Fruit fly (Drosophila melanogaster) whole organism, adult: Measurements from ENCODE around the gene CG15382.

Experiments
- CG11617 ChIP-seq: fragments of 200-800 bp; sonication (Bioruptor generic); optimal IDR thresholded peaks from 2 replicates; lab custom pipeline; 2017; ENCODE audit warnings: mild to moderate bottlenecking, missing biosample characterization, missing genetic modification reagents, missing genetic modification characterization
- CG12768 ChIP-seq: fragments of 200-800 bp; sonication (Bioruptor generic); optimal IDR thresholded peaks from 2 replicates; lab custom pipeline; 2017; ENCODE audit warnings: missing biosample characterization, missing genetic modification characterization, mild to moderate bottlenecking, moderate library complexity, missing genetic modification reagents
- CG14711 ChIP-seq: fragments of 200-800 bp; sonication (Bioruptor generic); optimal IDR thresholded peaks from 2 replicates; lab custom pipeline; 2018; ENCODE audit warnings: missing biosample characterization, mild to moderate bottlenecking, missing genetic modification characterization, moderate library complexity
- CG1620 ChIP-seq: fragments of 200-800 bp; sonication (Bioruptor generic); optimal IDR thresholded peaks from 2 replicates; lab custom pipeline; 2016; ENCODE audit warnings: missing biosample characterization, missing genetic modification characterization
- CG33017 ChIP-seq: fragments of 200-800 bp; sonication (Bioruptor generic); optimal IDR thresholded peaks from 2 replicates; lab custom pipeline; 2018; ENCODE audit warnings: missing biosample characterization, mild to moderate bottlenecking, missing genetic modification characterization, moderate library complexity
- CG5204 ChIP-seq: fragments of 200-800 bp; sonication (Bioruptor generic); optimal IDR thresholded peaks from 2 replicates; lab custom pipeline; 2016; ENCODE audit warnings: missing biosample characterization, missing genetic modification characterization
- CG7045 ChIP-seq: fragments of 200-800 bp; sonication (Bioruptor generic); optimal IDR thresholded peaks from 2 replicates; lab custom pipeline; 2017; ENCODE audit warnings: missing biosample characterization, mild to moderate bottlenecking, missing genetic modification characterization
- CG7101 ChIP-seq: fragments of 200-800 bp; sonication (Bioruptor generic); optimal IDR thresholded peaks from 2 replicates; lab custom pipeline; 2018; ENCODE audit warnings: missing biosample characterization, mild to moderate bottlenecking, missing genetic modification characterization, moderate library complexity
- Clk ChIP-seq: fragments of 200-800 bp; sonication (Bioruptor generic); optimal IDR thresholded peaks from 2 replicates; lab custom pipeline; 2017; ENCODE audit warnings: missing biosample characterization, missing genetic modification characterization
- Crg-1 ChIP-seq: fragments of 200-800 bp; sonication (Bioruptor generic); optimal IDR thresholded peaks from 2 replicates; lab custom pipeline; 2016; ENCODE audit warnings: missing biosample characterization, missing genetic modification characterization
- Hr96 ChIP-seq: fragments of 200-800 bp; sonication (Bioruptor generic); optimal IDR thresholded peaks from 2 replicates; lab custom pipeline; 2016; ENCODE audit warnings: missing biosample characterization, missing genetic modification characterization
- Mnt ChIP-seq: fragments of 200-800 bp; sonication (Bioruptor generic); optimal IDR thresholded peaks from 2 replicates; lab custom pipeline; 2016; ENCODE audit warnings: missing biosample characterization, mild to moderate bottlenecking, missing genetic modification characterization
- bab1 ChIP-seq: fragments of 200-800 bp; sonication (Bioruptor generic); optimal IDR thresholded peaks from 3 replicates; lab custom pipeline; 2019; ENCODE audit warnings: missing biosample characterization, mild to moderate bottlenecking, missing genetic modification characterization, moderate library complexity
- cic ChIP-seq: fragments of 200-800 bp; sonication (Bioruptor generic); optimal IDR thresholded peaks from 2 replicates; lab custom pipeline; 2017; ENCODE audit warnings: missing biosample characterization, mild to moderate bottlenecking, missing genetic modification characterization, moderate library complexity
- cnc ChIP-seq, 2 experiments: fragments of >200 bp; optimal IDR thresholded peaks; 2 replicates each; lab custom pipeline; 2017
- kay ChIP-seq: fragments of 200-800 bp; sonication (Bioruptor generic); peaks from one replicate; lab custom pipeline; 2016; ENCODE audit warnings: missing biosample characterization, missing genetic modification characterization, borderline replicate concordance
- ovo ChIP-seq: fragments of 200-800 bp; sonication (Bioruptor generic); optimal IDR thresholded peaks from 2 replicates; lab custom pipeline; 2016; ENCODE audit warnings: missing biosample characterization, missing genetic modification characterization
- pad ChIP-seq: fragments of 200-800 bp; sonication (Bioruptor generic); optimal IDR thresholded peaks from 3 replicates; lab custom pipeline; 2017; ENCODE audit warnings: missing biosample characterization, missing genetic modification characterization, mild to moderate bottlenecking, moderate library complexity, missing genetic modification reagents
- tj ChIP-seq: fragments of 200-800 bp; sonication (Bioruptor generic); optimal IDR thresholded peaks from 3 replicates; lab custom pipeline; 2017; ENCODE audit warnings: missing biosample characterization, mild to moderate bottlenecking, missing genetic modification characterization, moderate library complexity
- toe ChIP-seq: fragments of 200-800 bp; sonication (Bioruptor generic); optimal IDR thresholded peaks from 2 replicates; lab custom pipeline; 2016; ENCODE audit warnings: missing biosample characterization, missing genetic modification characterization

CG15382 gene

dm6 chr2L:2155453-2155852 lies at the start of gene CG15382:
Gene CG15382 (plus strand): TSS chr2L:2155753.
- TF ChIP-seq tj (GFP tag; lab: Kevin White, UChicago) (no peak), CG12768 (GFP tag; lab: Kevin White, UChicago) (no peak), CG7045 (no peak), ovo (GFP tag; lab: Kevin White, UChicago) (no peak), CG1620 (GFP tag; lab: Kevin White, UChicago) (no peak), CG7101 (no peak), CG33017 (tag; lab: Kevin White, UChicago) (no peak)

DNA sequence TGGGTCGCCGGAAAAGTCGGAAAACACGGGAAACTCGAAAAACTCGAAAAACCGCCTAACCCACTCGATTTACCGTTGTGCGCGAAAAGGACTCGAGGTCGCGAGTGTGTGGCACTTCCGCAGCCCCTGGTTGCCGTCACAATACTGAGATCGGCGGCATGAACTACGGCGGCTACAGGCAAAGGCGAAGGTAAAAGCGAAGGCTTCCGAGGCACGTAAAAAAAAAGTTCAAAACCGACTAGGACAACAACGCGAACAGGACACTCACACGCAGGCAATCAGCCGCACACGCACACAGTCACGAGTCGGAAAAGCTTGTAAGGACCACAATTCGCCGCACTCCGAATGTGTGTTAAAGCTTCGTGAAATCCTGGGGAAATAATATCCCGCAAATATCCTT lies 45.8 kb upstream of the CG15382 start, which contains the start of gene dpr3:
dpr3 (minus strand) TSS at position 133 of the 400 bp plus-strand sequence.
- no peak for TF ChIP-seq Mnt (GFP tag; lab: Kevin White, UChicago)
- TF ChIP-seq pad, result peak; percentile 22
- no peak for TF ChIP-seq CG1620 (GFP tag; lab: Kevin White, UChicago)

DNA sequence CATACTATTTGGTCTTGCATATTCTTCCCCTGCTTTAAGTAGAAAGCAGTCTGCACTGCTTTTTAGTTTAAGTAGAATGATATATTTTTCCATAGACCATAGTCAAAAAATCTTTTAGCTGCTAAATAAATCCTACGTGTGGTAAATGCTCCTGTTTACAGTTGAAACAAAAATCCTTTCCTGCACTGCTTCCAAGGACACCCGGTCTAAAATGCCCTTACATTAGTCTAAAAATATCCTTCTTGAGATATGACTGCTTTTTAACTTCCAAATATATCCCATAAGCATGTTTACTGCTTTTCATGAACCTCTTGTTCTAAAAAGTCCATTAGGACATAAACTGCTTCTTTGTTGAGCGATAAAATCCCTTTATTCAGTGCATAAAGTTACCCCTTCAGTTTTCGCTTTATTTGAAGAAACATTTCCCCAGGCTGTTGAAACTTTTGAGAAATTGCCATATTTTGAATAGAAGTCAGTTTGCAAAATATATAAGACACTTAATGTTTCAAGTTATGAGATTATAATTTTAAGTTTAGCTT lies 45.1 kb upstream of the CG15382 start:
- no peak for TF ChIP-seq cnc (optimal IDR thresholded peaks at IDR 0.05; lab: Kevin White, UChicago)
- no peak for TF ChIP-seq CG7101
- TF ChIP-seq pad, result peak; percentile 72
- TF ChIP-seq Mnt (GFP tag; lab: Kevin White, UChicago), result no peak
- TF ChIP-seq Crg-1, result no peak

- TF ChIP-seq Clk (GFP tag; lab: Kevin White, UChicago) (no peak), Mnt (GFP tag; lab: Kevin White, UChicago) (no peak), CG12768 (GFP tag; lab: Kevin White, UChicago) (no peak), tj (GFP tag; lab: Kevin White, UChicago) (no peak), Crg-1 (no peak), kay (GFP tag; lab: Kevin White, UChicago) (no peak), ovo (GFP tag; lab: Kevin White, UChicago) (no peak), bab1 (GFP tag; lab: Kevin White, UChicago) (no peak), cic (GFP tag; lab: Kevin White, UChicago) (no peak), CG5204 (GFP tag; lab: Kevin White, UChicago) (no peak), CG7101 (no peak), Hr96 (no peak)
Observed at dm6 chr2L:2129137-2129536, 26.4 kb upstream of the CG15382 start, which contains the start of gene CG4259. Gene CG4259 (minus strand): TSS chr2L:2129237.

dm6 chr2L:2130157-2130987 lies 25.2 kb upstream of the CG15382 start, which contains the start of gene Glyp:
Gene Glyp (plus strand): TSS chr2L:2130813.
- TF ChIP-seq CG14711 (tag; lab: Kevin White, UChicago), result peak; percentile 97
- peak; percentile 95 for TF ChIP-seq CG5204 (GFP tag; lab: Kevin White, UChicago)
- no peak for TF ChIP-seq cnc (optimal IDR thresholded peaks at IDR 0.05; lab: Kevin White, UChicago)
- peak; percentile 98 for TF ChIP-seq bab1 (GFP tag; lab: Kevin White, UChicago)
- TF ChIP-seq Mnt (GFP tag; lab: Kevin White, UChicago), result peak; percentile 95
- TF ChIP-seq tj (GFP tag; lab: Kevin White, UChicago), result peak; percentile 100
- TF ChIP-seq Clk (GFP tag; lab: Kevin White, UChicago), result peak; percentile 96
- peak; percentile 97 for TF ChIP-seq kay (GFP tag; lab: Kevin White, UChicago)
- TF ChIP-seq ovo (GFP tag; lab: Kevin White, UChicago), result peak; percentile 96
- peak; percentile 98 for TF ChIP-seq cic (GFP tag; lab: Kevin White, UChicago)
- peak; percentile 99 for TF ChIP-seq CG11617 (GFP tag; lab: Kevin White, UChicago)
- peak; percentile 90 for TF ChIP-seq CG1620 (GFP tag; lab: Kevin White, UChicago)
- peak; percentile 99 for TF ChIP-seq CG7101
- peak; percentile 97 for TF ChIP-seq pad
- TF ChIP-seq CG7045, result peak; percentile 99
- peak; percentile 81 for TF ChIP-seq Hr96
- TF ChIP-seq CG12768 (GFP tag; lab: Kevin White, UChicago), result peak; percentile 99
- peak; percentile 92 for TF ChIP-seq toe (GFP tag; lab: Kevin White, UChicago)
- TF ChIP-seq Crg-1, result peak; percentile 96
- TF ChIP-seq CG33017 (tag; lab: Kevin White, UChicago), result peak; percentile 99

- TF ChIP-seq CG33017 (tag; lab: Kevin White, UChicago), result no peak
- TF ChIP-seq pad, result peak; percentile 73
- TF ChIP-seq CG7101, result peak; percentile 14
- TF ChIP-seq Clk (GFP tag; lab: Kevin White, UChicago), result no peak
- peak; percentile 56 for TF ChIP-seq CG14711 (tag; lab: Kevin White, UChicago)
- peak; percentile 78 for TF ChIP-seq tj (GFP tag; lab: Kevin White, UChicago)
- peak; percentile 4 for TF ChIP-seq Mnt (GFP tag; lab: Kevin White, UChicago)
- peak; percentile 30 for TF ChIP-seq CG11617 (GFP tag; lab: Kevin White, UChicago)
- peak; percentile 79 for TF ChIP-seq bab1 (GFP tag; lab: Kevin White, UChicago)
Observed at dm6 chr2L:2131449-2132109, 24.0 kb upstream of the CG15382 start.
